Fruit fly (Drosophila melanogaster) whole organism, adult: ENCODE measurements around the gene CG14646.
A peak's percentile ranks its signal among the peaks of the same experiment; 100 is the strongest.

Experiments
- CG14711 ChIP-seq: fragments of 200-800 bp; sonication (Bioruptor generic); optimal IDR thresholded peaks from 2 replicates; lab custom pipeline; 2018; ENCODE audit warnings: missing biosample characterization, mild to moderate bottlenecking, missing genetic modification characterization, moderate library complexity
- CG1620 ChIP-seq: fragments of 200-800 bp; sonication (Bioruptor generic); optimal IDR thresholded peaks from 2 replicates; lab custom pipeline; 2016; ENCODE audit warnings: missing biosample characterization, missing genetic modification characterization
- CG7045 ChIP-seq: fragments of 200-800 bp; sonication (Bioruptor generic); optimal IDR thresholded peaks from 2 replicates; lab custom pipeline; 2017; ENCODE audit warnings: missing biosample characterization, mild to moderate bottlenecking, missing genetic modification characterization
- Clk ChIP-seq: fragments of 200-800 bp; sonication (Bioruptor generic); optimal IDR thresholded peaks from 2 replicates; lab custom pipeline; 2017; ENCODE audit warnings: missing biosample characterization, missing genetic modification characterization
- Crg-1 ChIP-seq: fragments of 200-800 bp; sonication (Bioruptor generic); optimal IDR thresholded peaks from 2 replicates; lab custom pipeline; 2016; ENCODE audit warnings: missing biosample characterization, missing genetic modification characterization
- Hr96 ChIP-seq: fragments of 200-800 bp; sonication (Bioruptor generic); optimal IDR thresholded peaks from 2 replicates; lab custom pipeline; 2016; ENCODE audit warnings: missing biosample characterization, missing genetic modification characterization
- cic ChIP-seq: fragments of 200-800 bp; sonication (Bioruptor generic); optimal IDR thresholded peaks from 2 replicates; lab custom pipeline; 2017; ENCODE audit warnings: missing biosample characterization, mild to moderate bottlenecking, missing genetic modification characterization, moderate library complexity
- ovo ChIP-seq: fragments of 200-800 bp; sonication (Bioruptor generic); optimal IDR thresholded peaks from 2 replicates; lab custom pipeline; 2016; ENCODE audit warnings: missing biosample characterization, missing genetic modification characterization
- pad ChIP-seq: fragments of 200-800 bp; sonication (Bioruptor generic); optimal IDR thresholded peaks from 3 replicates; lab custom pipeline; 2017; ENCODE audit warnings: missing biosample characterization, missing genetic modification characterization, mild to moderate bottlenecking, moderate library complexity, missing genetic modification reagents
- tj ChIP-seq: fragments of 200-800 bp; sonication (Bioruptor generic); optimal IDR thresholded peaks from 3 replicates; lab custom pipeline; 2017; ENCODE audit warnings: missing biosample characterization, mild to moderate bottlenecking, missing genetic modification characterization, moderate library complexity

- peak; percentile 65 for TF ChIP-seq Crg-1 (GFP tag; lab: Kevin White, UChicago)
- peak; percentile 80 for TF ChIP-seq Hr96 (GFP tag; lab: Kevin White, UChicago)
- peak; percentile 55 for TF ChIP-seq tj (GFP tag; lab: Kevin White, UChicago)
- TF ChIP-seq CG14711: peak; percentile 53
- TF ChIP-seq CG7045 (GFP tag; lab: Kevin White, UChicago): peak; percentile 38
- TF ChIP-seq cic: peak; percentile 0
- peak; percentile 61 for TF ChIP-seq Clk (GFP tag; lab: Kevin White, UChicago)
- no peak for TF ChIP-seq ovo
- TF ChIP-seq CG1620: peak; percentile 73
- peak; percentile 9 for TF ChIP-seq pad (GFP tag; lab: Kevin White, UChicago)
These were observed 46.9 kb downstream of the CG14646 start, which contains the start of the genes Lipt2 and CG14650 for dm6 chr3R:4437113-4437512.
